Worm (Caenorhabditis elegans) whole organism, L1 larva: ENCODE data around the gene K03A1.4.

Source experiments
- C34B4.2 ChIP-seq: sonication (generic microtip); optimal IDR thresholded peaks from 2 replicates; lab custom pipeline; 2017; ENCODE audit warnings: mild to moderate bottlenecking, missing genetic modification characterization, missing compliant biosample characterization
- F16B12.6 ChIP-seq: fragments of 150-350 bp; optimal IDR thresholded peaks from 2 replicates; lab custom pipeline; 2014; ENCODE audit warnings: missing biosample characterization, missing genetic modification characterization
- Y116A8C.19 ChIP-seq: sonication (generic microtip); optimal IDR thresholded peaks from 2 replicates; lab custom pipeline; 2016; ENCODE audit warnings: missing compliant biosample characterization, missing genetic modification characterization, borderline replicate concordance
- alr-1 ChIP-seq: fragments of 200-800 bp; sonication (Bioruptor generic); optimal IDR thresholded peaks from 2 replicates; lab custom pipeline; 2018; ENCODE audit warnings: borderline replicate concordance, mild to moderate bottlenecking, missing genetic modification characterization, missing compliant biosample characterization
- blmp-1 ChIP-seq: fragments of 150-350 bp; optimal IDR thresholded peaks from 2 replicates; lab custom pipeline; 2014; ENCODE audit warnings: missing biosample characterization, missing genetic modification characterization
- ceh-8 ChIP-seq: fragments of 200-800 bp; sonication (Bioruptor generic); optimal IDR thresholded peaks from 2 replicates; lab custom pipeline; 2018; ENCODE audit warnings: mild to moderate bottlenecking, missing genetic modification characterization, moderate library complexity, missing compliant biosample characterization
- ceh-90 ChIP-seq: sonication (generic microtip); optimal IDR thresholded peaks from 2 replicates; lab custom pipeline; 2016; ENCODE audit warnings: missing genetic modification characterization, missing compliant biosample characterization
- ces-1 ChIP-seq: fragments of 150-350 bp; optimal IDR thresholded peaks from 2 replicates; lab custom pipeline; 2014; ENCODE audit warnings: missing biosample characterization, missing genetic modification reagents, missing genetic modification characterization
- dpl-1 ChIP-seq, 3 experiments: fragments of 150-350 bp in 2 of 3; sonication (generic microtip) in 1 of 3; optimal IDR thresholded peaks; 2 replicates each; lab custom pipeline; 2014 to 2017; ENCODE audit warnings: missing biosample characterization in 3 of 3, missing genetic modification characterization in 3 of 3, missing genetic modification reagents in 3 of 3
- dsc-1 ChIP-seq: sonication (generic microtip); optimal IDR thresholded peaks from 2 replicates; lab custom pipeline; 2016; ENCODE audit warnings: mild to moderate bottlenecking, missing genetic modification characterization, missing compliant biosample characterization
- efl-1 ChIP-seq, 4 experiments: fragments of 150-350 bp; optimal IDR thresholded peaks in 3 of 4; peaks in 1 of 4; 1 replicate in 1 of 4; 2 replicates in 3 of 4; lab custom pipeline; 2014; ENCODE audit warnings: missing biosample characterization in 2 of 4, missing genetic modification characterization in 2 of 4, missing genetic modification reagents in 2 of 4
- egl-27 ChIP-seq, 2 experiments: fragments of 150-350 bp in 1 of 2; sonication (generic microtip); optimal IDR thresholded peaks; 3 replicates each; lab custom pipeline; 2017 to 2018; ENCODE audit warnings: missing biosample characterization in 2 of 2, missing genetic modification characterization in 2 of 2, missing genetic modification reagents in 2 of 2
- elt-2 ChIP-seq: sonication (generic microtip); optimal IDR thresholded peaks from 2 replicates; lab custom pipeline; 2016; ENCODE audit warnings: missing genetic modification characterization, mild to moderate bottlenecking, inconsistent platforms, missing compliant biosample characterization, missing genetic modification reagents
- elt-3 ChIP-seq, 6 experiments: fragments of 150-350 bp in 1 of 6; sonication (generic microtip); optimal IDR thresholded peaks; 2 replicates each; lab custom pipeline; 2017 to 2018; ENCODE audit warnings: missing biosample characterization in 6 of 6, missing genetic modification characterization in 6 of 6, inconsistent platforms in 1 of 6
- ets-5 ChIP-seq: fragments of 200-800 bp; sonication (Bioruptor generic); IDR thresholded peaks from 2 replicates; pipeline ENCODE4 v1.3.6; 2022; ENCODE audit warnings: missing genetic modification characterization, missing compliant biosample characterization
- hlh-4 ChIP-seq: sonication (generic microtip); optimal IDR thresholded peaks from 2 replicates; lab custom pipeline; 2016; ENCODE audit warnings: mild to moderate bottlenecking, missing genetic modification characterization, missing compliant biosample characterization
- irx-1 ChIP-seq: sonication (generic microtip); optimal IDR thresholded peaks from 2 replicates; lab custom pipeline; 2016; ENCODE audit warnings: missing genetic modification characterization, missing compliant biosample characterization
- isw-1 ChIP-seq: fragments of 200-800 bp; sonication (Bioruptor generic); IDR thresholded peaks from 2 replicates; pipeline ENCODE4 v1.3.6; 2022; ENCODE audit warnings: missing genetic modification characterization, missing compliant biosample characterization
- lin-13 ChIP-seq: fragments of 150-350 bp; optimal IDR thresholded peaks from 2 replicates; lab custom pipeline; 2014; ENCODE audit warnings: missing biosample characterization, missing genetic modification reagents, missing genetic modification characterization
- lin-14 ChIP-seq: fragments of 200-800 bp; sonication (Bioruptor generic); optimal IDR thresholded peaks from 2 replicates; lab custom pipeline; 2018; ENCODE audit warnings: mild to moderate bottlenecking, missing genetic modification characterization, moderate library complexity, missing compliant biosample characterization
- lin-35 ChIP-seq, 2 experiments: fragments of 150-350 bp; optimal IDR thresholded peaks; 2 replicates each; lab custom pipeline; 2014; ENCODE audit warnings: missing biosample characterization in 2 of 2, missing genetic modification characterization in 2 of 2, missing genetic modification reagents in 2 of 2
- lir-3 ChIP-seq: sonication (generic microtip); optimal IDR thresholded peaks from 2 replicates; lab custom pipeline; 2016; ENCODE audit warnings: mild to moderate bottlenecking, missing genetic modification characterization, moderate library complexity, missing compliant biosample characterization; ENCODE audit not compliant: poor library complexity
- lsy-2 ChIP-seq, 2 experiments: fragments of 150-350 bp; optimal IDR thresholded peaks; 2 replicates each; lab custom pipeline; 2014; ENCODE audit warnings: missing biosample characterization in 2 of 2, missing genetic modification characterization in 2 of 2
- mdl-1 ChIP-seq, 2 experiments: fragments of 150-350 bp; optimal IDR thresholded peaks; 2 replicates each; lab custom pipeline; 2014 to 2017; ENCODE audit warnings: missing biosample characterization in 2 of 2, missing genetic modification characterization in 2 of 2, inconsistent platforms in 1 of 2
- mep-1 ChIP-seq: fragments of 150-350 bp; optimal IDR thresholded peaks from 2 replicates; lab custom pipeline; 2014; ENCODE audit warnings: missing biosample characterization, missing genetic modification characterization
- nhr-11 ChIP-seq: fragments of 150-350 bp; optimal IDR thresholded peaks from 2 replicates; lab custom pipeline; 2014; ENCODE audit warnings: missing biosample characterization, missing genetic modification characterization
- nhr-28 ChIP-seq: fragments of 150-350 bp; optimal IDR thresholded peaks from 2 replicates; lab custom pipeline; 2014; ENCODE audit warnings: missing biosample characterization, missing genetic modification characterization
- nhr-47 ChIP-seq: sonication (generic microtip); optimal IDR thresholded peaks from 2 replicates; lab custom pipeline; 2016; ENCODE audit warnings: mild to moderate bottlenecking, missing genetic modification characterization, moderate library complexity, missing compliant biosample characterization
- nhr-76 ChIP-seq: sonication (generic microtip); optimal IDR thresholded peaks from 2 replicates; lab custom pipeline; 2017; ENCODE audit warnings: missing biosample characterization, missing genetic modification characterization
- nhr-85 ChIP-seq: sonication (generic microtip); peaks from one replicate; lab custom pipeline; 2016; ENCODE audit warnings: missing genetic modification characterization, inconsistent platforms, missing compliant biosample characterization
- nhr-90 ChIP-seq: sonication (generic microtip); optimal IDR thresholded peaks from 2 replicates; lab custom pipeline; 2016; ENCODE audit warnings: mild to moderate bottlenecking, missing genetic modification characterization, missing compliant biosample characterization; ENCODE audit not compliant: poor library complexity
- pax-3 ChIP-seq: fragments of 200-800 bp; sonication (Bioruptor generic); optimal IDR thresholded peaks from 2 replicates; lab custom pipeline; 2018; ENCODE audit warnings: mild to moderate bottlenecking, missing genetic modification characterization, moderate library complexity, missing compliant biosample characterization
- pqm-1 ChIP-seq: sonication (generic microtip); optimal IDR thresholded peaks from 3 replicates; lab custom pipeline; 2017; ENCODE audit warnings: missing biosample characterization, missing genetic modification characterization
- snu-23 ChIP-seq: sonication (generic microtip); optimal IDR thresholded peaks from 2 replicates; lab custom pipeline; 2016; ENCODE audit warnings: missing genetic modification characterization, missing compliant biosample characterization
- sox-4 ChIP-seq: sonication (generic microtip); optimal IDR thresholded peaks from 2 replicates; lab custom pipeline; 2016; ENCODE audit warnings: missing genetic modification characterization, missing compliant biosample characterization
- sptf-1 ChIP-seq: fragments of 150-350 bp; optimal IDR thresholded peaks from 2 replicates; lab custom pipeline; 2014; ENCODE audit warnings: missing biosample characterization, missing genetic modification characterization
- sup-37 ChIP-seq: fragments of 200-800 bp; sonication (Bioruptor generic); optimal IDR thresholded peaks from 2 replicates; lab custom pipeline; 2018; ENCODE audit warnings: mild to moderate bottlenecking, missing genetic modification characterization, missing compliant biosample characterization
- swsn-7 ChIP-seq: sonication (generic microtip); optimal IDR thresholded peaks from 2 replicates; lab custom pipeline; 2016; ENCODE audit warnings: missing genetic modification characterization, missing compliant biosample characterization
- unc-130 ChIP-seq: fragments of 150-350 bp; optimal IDR thresholded peaks from 2 replicates; lab custom pipeline; 2017; ENCODE audit warnings: missing biosample characterization, missing genetic modification characterization, inconsistent platforms
- unc-86 ChIP-seq: sonication (generic microtip); optimal IDR thresholded peaks from 2 replicates; lab custom pipeline; 2016; ENCODE audit warnings: missing genetic modification characterization, missing compliant biosample characterization
- unc-98 ChIP-seq: fragments of 200-800 bp; sonication (Bioruptor generic); IDR thresholded peaks from 2 replicates; pipeline ENCODE4 v1.3.6; 2022; ENCODE audit warnings: missing genetic modification characterization, missing compliant biosample characterization
- vab-15 ChIP-seq: sonication (generic microtip); optimal IDR thresholded peaks from 2 replicates; lab custom pipeline; 2017; ENCODE audit warnings: missing genotype, mild to moderate bottlenecking, missing genetic modification characterization, missing compliant biosample characterization
- xbp-1 ChIP-seq: sonication (generic microtip); optimal IDR thresholded peaks from 2 replicates; lab custom pipeline; 2016; ENCODE audit warnings: missing genetic modification characterization, missing compliant biosample characterization
- zip-4 ChIP-seq: fragments of 200-800 bp; sonication (Bioruptor generic); optimal IDR thresholded peaks from 2 replicates; lab custom pipeline; 2018; ENCODE audit warnings: mild to moderate bottlenecking, missing genetic modification characterization, moderate library complexity, missing compliant biosample characterization
- ztf-11 ChIP-seq, 2 experiments: sonication (generic microtip); optimal IDR thresholded peaks; 2 replicates each; lab custom pipeline; 2016 to 2017; ENCODE audit warnings: missing genetic modification characterization in 2 of 2, missing biosample characterization in 1 of 2, missing compliant biosample characterization in 1 of 2

K03A1.4 gene

DNA sequence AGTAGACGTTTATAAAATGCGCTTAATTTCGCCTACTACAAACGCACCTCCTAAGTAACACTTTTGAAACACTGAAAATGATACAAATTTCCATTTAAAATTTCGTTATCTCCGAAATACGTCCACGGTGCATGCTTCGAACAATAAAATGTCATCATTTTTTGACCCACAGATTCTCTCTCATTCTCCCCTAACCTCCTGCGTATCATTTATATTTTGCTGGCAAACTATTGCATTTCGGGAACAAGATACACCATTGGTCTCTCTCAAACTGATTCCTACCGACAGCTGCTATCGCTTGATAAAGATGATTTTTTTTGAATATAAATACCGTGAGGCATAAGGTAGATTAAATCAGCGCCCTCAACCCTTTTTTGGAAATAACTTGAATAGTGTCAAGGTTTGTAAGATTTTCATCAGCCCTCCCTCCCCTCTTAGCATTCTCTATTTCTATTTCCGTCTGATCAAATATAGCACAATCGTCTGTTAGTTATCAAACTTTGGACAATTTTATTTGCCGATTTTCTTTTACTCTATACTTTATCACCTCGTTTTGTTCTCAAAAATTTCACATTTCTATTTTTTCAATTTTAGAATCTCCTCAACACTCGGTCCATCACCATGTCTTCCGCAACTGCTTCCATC lies 42.5 kb upstream of the K03A1.4 start, which contains the start of gene C07D8.6 (continued):
- no peak for TF ChIP-seq hlh-4 (tag; lab: Kevin White, UChicago)
- peak in 2 of 6 experiments; percentile 3 to 24 for TF ChIP-seq elt-3 (tag; optimal IDR thresholded peaks at IDR 0.05; lab: Kevin White, UChicago)

DNA sequence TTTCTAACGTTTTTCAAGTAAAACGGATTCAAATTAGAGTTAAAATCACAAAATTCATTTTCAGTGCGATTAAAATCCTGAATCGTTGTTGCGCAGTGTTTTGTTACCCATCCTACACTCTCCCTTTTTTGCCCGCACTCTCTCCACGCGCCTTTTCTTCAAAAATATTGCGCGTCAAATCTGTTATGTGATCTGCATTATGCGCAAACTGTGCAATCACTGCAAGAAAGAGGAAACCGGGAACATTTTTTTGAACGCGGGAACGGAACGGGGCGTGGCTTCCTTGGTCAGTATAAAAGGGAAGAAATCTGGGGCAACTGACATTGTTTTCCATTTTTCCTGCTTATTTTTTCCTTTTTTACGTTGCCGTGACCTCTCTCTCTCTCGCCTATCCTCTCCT lies 41.8 kb upstream of the K03A1.4 start:
- TF ChIP-seq lsy-2 (tag; optimal IDR thresholded peaks at IDR 0.05; lab: Kevin White, UChicago) (peak in 1 of 2 experiments; percentile 10), blmp-1 (peak; percentile 54), xbp-1 (peak; percentile 14), C34B4.2 (no peak), efl-1 (optimal IDR thresholded peaks at IDR 0.05; lab: Kevin White, UChicago) (peak; percentile 26 to 29), efl-1 (GFP tag; optimal IDR thresholded peaks at IDR 0.05 in 1 of 2; lab: Kevin White, UChicago) (peak; percentile 25 to 93), elt-3 (tag; optimal IDR thresholded peaks at IDR 0.05; lab: Kevin White, UChicago) (peak in 1 of 6 experiments; percentile 3), lin-13 (GFP tag; lab: Kevin White, UChicago) (no peak), nhr-85 (no peak), lin-35 (GFP tag; optimal IDR thresholded peaks at IDR 0.05; lab: Kevin White, UChicago) (peak; percentile 12 to 50), swsn-7 (tag; lab: Kevin White, UChicago) (peak; percentile 24), dpl-1 (GFP tag; optimal IDR thresholded peaks at IDR 0.05; lab: Kevin White, UChicago) (peak; percentile 2 to 42 (median 28)), snu-23 (GFP tag; lab: Kevin White, UChicago) (peak; percentile 12), mep-1 (tag; lab: Kevin White, UChicago) (peak; percentile 43), F16B12.6 (peak; percentile 77), lin-14 (GFP tag; lab: Kevin White, UChicago) (peak; percentile 12)
- TF ChIP-seq, all 84 proteins: peak for 12

DNA sequence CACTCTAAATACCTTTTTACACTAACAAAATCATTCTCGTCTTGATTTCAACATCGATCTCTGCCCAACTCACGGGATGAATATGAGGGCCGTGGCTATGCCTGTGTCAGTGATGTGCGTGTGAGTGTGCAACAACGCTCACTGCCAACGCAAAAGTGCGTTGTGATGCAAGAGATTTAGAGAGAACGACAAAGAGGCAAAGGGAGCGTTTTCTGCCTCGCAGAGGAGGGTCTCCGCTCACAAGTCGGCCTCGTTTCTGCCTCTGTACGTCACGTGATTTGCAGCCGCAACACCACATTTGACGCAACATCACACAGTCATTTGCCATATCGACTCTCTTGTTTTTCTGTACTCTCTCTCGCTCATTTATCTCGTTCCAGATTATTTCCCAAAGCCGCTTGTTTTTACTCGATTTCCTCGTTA lies 35.8 kb upstream of the K03A1.4 start, which contains the start of gene epg-7:
Gene epg-7, plus strand, starts transcription at position 413 of the 423 bp plus-strand sequence.
- peak; percentile 99 for TF ChIP-seq lin-14 (GFP tag; lab: Kevin White, UChicago)
- TF ChIP-seq Y116A8C.19 (tag; lab: Kevin White, UChicago) = no peak
- TF ChIP-seq swsn-7 (tag; lab: Kevin White, UChicago) = peak; percentile 98
- peak; percentile 84 for TF ChIP-seq zip-4 (GFP tag; lab: Kevin White, UChicago)
- TF ChIP-seq ces-1 (GFP tag; lab: Kevin White, UChicago) = no peak
- peak in 3 of 6 experiments; percentile 7 to 88 (median 86) for TF ChIP-seq elt-3 (tag; optimal IDR thresholded peaks at IDR 0.05; lab: Kevin White, UChicago)
- no peak for TF ChIP-seq vab-15 (tag; lab: Kevin White, UChicago)
- peak; percentile 97 for TF ChIP-seq nhr-47 (tag; lab: Kevin White, UChicago)
- TF ChIP-seq dsc-1 = peak; percentile 99
- TF ChIP-seq pax-3 (tag; lab: Kevin White, UChicago) = peak; percentile 83
- TF ChIP-seq ets-5 (GFP tag; lab: Robert Waterston, UW) = no peak
- TF ChIP-seq nhr-90 (tag; lab: Kevin White, UChicago) = peak; percentile 95
- peak; percentile 90 for TF ChIP-seq isw-1
- TF ChIP-seq unc-98 (GFP tag; lab: Robert Waterston, UW) = peak; percentile 31; the same call in 1 of the 2 replicates
- TF ChIP-seq egl-27 (tag; optimal IDR thresholded peaks at IDR 0.05; lab: Kevin White, UChicago) = peak; percentile 42 to 46
- TF ChIP-seq lir-3 (tag; lab: Kevin White, UChicago) = peak; percentile 80
- no peak for TF ChIP-seq nhr-76 (tag; lab: Kevin White, UChicago)
- TF ChIP-seq elt-2 (tag; lab: Kevin White, UChicago) = peak; percentile 89
- peak; percentile 88 for TF ChIP-seq unc-130 (tag; lab: Kevin White, UChicago)
- TF ChIP-seq sox-4 (tag; lab: Kevin White, UChicago) = peak; percentile 86
- no peak for TF ChIP-seq nhr-28 (tag; lab: Kevin White, UChicago)
- TF ChIP-seq irx-1 (tag; lab: Kevin White, UChicago) = peak; percentile 95
- peak in 1 of 2 experiments; percentile 89 for TF ChIP-seq ztf-11 (tag; optimal IDR thresholded peaks at IDR 0.05; lab: Kevin White, UChicago)
- peak; percentile 93 to 98 for TF ChIP-seq mdl-1 (tag; optimal IDR thresholded peaks at IDR 0.05; lab: Kevin White, UChicago)
- no peak for TF ChIP-seq ceh-90 (tag; lab: Kevin White, UChicago)
- TF ChIP-seq lin-35 (GFP tag; optimal IDR thresholded peaks at IDR 0.05; lab: Kevin White, UChicago) = peak; percentile 84 to 90
- peak; percentile 95 for TF ChIP-seq ceh-8 (GFP tag; lab: Kevin White, UChicago)
- peak; percentile 71 for TF ChIP-seq nhr-11 (tag; lab: Kevin White, UChicago)
- peak; percentile 89 to 93 for TF ChIP-seq lsy-2 (tag; optimal IDR thresholded peaks at IDR 0.05; lab: Kevin White, UChicago)
- peak; percentile 88 for TF ChIP-seq sup-37 (GFP tag; lab: Kevin White, UChicago)
- peak; percentile 94 for TF ChIP-seq unc-86 (tag; lab: Kevin White, UChicago)
- no peak for TF ChIP-seq sptf-1
- peak; percentile 94 for TF ChIP-seq lin-13 (GFP tag; lab: Kevin White, UChicago)
- TF ChIP-seq pqm-1 = no peak
- TF ChIP-seq alr-1 (tag; lab: Kevin White, UChicago) = no peak
